Fruit fly (Drosophila melanogaster) Kc167 (cell line): ENCODE measurements around the gene nonA.

Experiments used
- Sin3A ChIP-seq: fragments of >200 bp; optimal IDR thresholded peaks from 2 replicates; lab custom pipeline; 2018; ENCODE audit warnings: missing external identifiers
- h ChIP-seq: fragments of >200 bp; optimal IDR thresholded peaks from 3 replicates; lab custom pipeline; 2018; ENCODE audit warnings: missing external identifiers
- psq ChIP-seq: fragments of >200 bp; optimal IDR thresholded peaks from 2 replicates; lab custom pipeline; 2017; ENCODE audit warnings: missing external identifiers

dm6 chrX:16420048-16420447 lies 58.7 kb downstream of the nonA start:
- TF ChIP-seq psq (lab: Kevin White, UChicago) (no peak), h (lab: Kevin White, UChicago) (no peak), Sin3A (lab: Kevin White, UChicago) (no peak)
